Worm (Caenorhabditis elegans): ENCODE results near the gene dnj-9.

The dnj-9 gene

ce11 chrII:4904277-4904676 lies 52.4 kb downstream of the dnj-9 start (continued):
- peak in 1 of 2 experiments; percentile 67 for TF ChIP-seq hif-1 (tag; optimal IDR thresholded peaks at IDR 0.05)
- peak; percentile 50 for TF ChIP-seq ama-1 (optimal IDR thresholded peaks at IDR 0.05)
- TF ChIP-seq unc-62 (GFP tag; optimal IDR thresholded peaks at IDR 0.05 in 1 of 2), result peak in 1 of 2 experiments; percentile 98
- TF ChIP-seq unc-62 (tag; optimal IDR thresholded peaks at IDR 0.05), result no peak
- TF ChIP-seq rbr-2 (tag; optimal IDR thresholded peaks at IDR 0.05), result peak; percentile 64
- TF ChIP-seq unc-130 (GFP tag; optimal IDR thresholded peaks at IDR 0.05), result peak; percentile 64
- TF ChIP-seq hlh-11 (tag; optimal IDR thresholded peaks at IDR 0.05), result peak; percentile 83
- TF ChIP-seq nhr-77 (tag; optimal IDR thresholded peaks at IDR 0.05), result peak; percentile 77
- TF ChIP-seq nhr-11 (tag; optimal IDR thresholded peaks at IDR 0.05), result peak; percentile 71
- TF ChIP-seq mep-1 (tag; optimal IDR thresholded peaks at IDR 0.05), result peak; percentile 78
- TF ChIP-seq set-16 (GFP tag; IDR thresholded peaks at IDR 0.05), result 0 out of 2 replicates have a peak, but pooled peaks have one; percentile 11
- 0 out of 2 replicates have a peak, but pooled peaks have one; percentile 37 for TF ChIP-seq T26A8.4 (GFP tag; IDR thresholded peaks at IDR 0.05)
- peak; percentile 80 for TF ChIP-seq mxl-3 (GFP tag; optimal IDR thresholded peaks at IDR 0.05)

- TF ChIP-seq dve-1 (tag; optimal IDR thresholded peaks at IDR 0.05; ENCODE audit: insufficient read depth) (peak; percentile 5), lin-1 (GFP tag; IDR thresholded peaks at IDR 0.05) (0 out of 2 replicates have a peak, but pooled peaks have one; percentile 14), lin-13 (GFP tag; optimal IDR thresholded peaks at IDR 0.05) (no peak), fkh-10 (GFP tag; optimal IDR thresholded peaks at IDR 0.05) (no peak), R02D3.7 (tag; optimal IDR thresholded peaks at IDR 0.05) (no peak), nhr-76 (tag; optimal IDR thresholded peaks at IDR 0.05) (no peak), spr-1 (tag; optimal IDR thresholded peaks at IDR 0.05) (no peak), hlh-11 (tag; optimal IDR thresholded peaks at IDR 0.05) (peak; percentile 5), daf-19 (GFP tag; conservative IDR thresholded peaks at IDR 0.05) (no peak), php-3 (GFP tag; IDR thresholded peaks at IDR 0.05) (peak; percentile 81), ZK546.5 (tag; optimal IDR thresholded peaks at IDR 0.05) (no peak), pqm-1 (tag; optimal IDR thresholded peaks at IDR 0.05) (peak; percentile 28), nhr-28 (tag; optimal IDR thresholded peaks at IDR 0.05) (peak; percentile 38), jun-1 (tag; optimal IDR thresholded peaks at IDR 0.05) (no peak), lin-15B (tag; optimal IDR thresholded peaks at IDR 0.05) (no peak), nhr-48 (tag; optimal IDR thresholded peaks at IDR 0.05) (no peak), unc-39 (tag; optimal IDR thresholded peaks at IDR 0.05) (no peak), tag-97 (GFP tag; IDR thresholded peaks at IDR 0.05) (no peak), dmd-9 (GFP tag; IDR thresholded peaks at IDR 0.05) (no peak), dmd-6 (GFP tag; IDR thresholded peaks at IDR 0.05) (peak; percentile 28; the same call in 1 of the 2 replicates), aha-1 (tag) (peak; percentile 44), daf-16 (GFP tag; optimal IDR thresholded peaks at IDR 0.05) (no peak), daf-16 (tag; optimal IDR thresholded peaks at IDR 0.05) (peak; percentile 62), madf-9 (GFP tag; conservative IDR thresholded peaks at IDR 0.05) (no peak), lim-7 (GFP tag; IDR thresholded peaks at IDR 0.05) (no peak), mxl-3 (GFP tag; optimal IDR thresholded peaks at IDR 0.05) (no peak)
Observed at ce11 chrII:4904778-4905177, 52.9 kb downstream of the dnj-9 start, which contains the start of gene btbd-10. TSS of gene btbd-10 (plus strand) at chrII:4905008.

ce11 chrII:4905331-4905730 lies 53.5 kb downstream of the dnj-9 start:
- TF ChIP-seq snpc-1.2 (GFP tag; IDR thresholded peaks at IDR 0.05) (0 out of 2 replicates have a peak, but pooled peaks have one; percentile 36), unc-39 (tag; optimal IDR thresholded peaks at IDR 0.05) (no peak)

ce11 chrII:4905883-4906282 lies 54.0 kb downstream of the dnj-9 start:
- TF ChIP-seq lim-7 (GFP tag; IDR thresholded peaks at IDR 0.05) (no peak), Y75B8A.6 (GFP tag; IDR thresholded peaks at IDR 0.05) (0 out of 2 replicates have a peak, but pooled peaks have one; percentile 13)
